Fruit fly (Drosophila melanogaster) whole organism, embryonic: Measurements from ENCODE around the gene CG5500.

Experiments
- CG10543 ChIP-seq: fragments of 200-800 bp; sonication (Bioruptor generic); optimal IDR thresholded peaks from 3 replicates; lab custom pipeline; 2017; ENCODE audit warnings: missing biosample characterization, mild to moderate bottlenecking, missing genetic modification characterization, moderate library complexity
- CG11696 ChIP-seq: fragments of 200-800 bp; sonication (Bioruptor generic); IDR thresholded peaks from 2 replicates; pipeline ENCODE4 v1.3.6; 2022; ENCODE audit warnings: missing biosample characterization, missing genetic modification characterization
- CG12769 ChIP-seq: fragments of 200-800 bp; sonication (Bioruptor generic); optimal IDR thresholded peaks from 2 replicates; lab custom pipeline; 2019; ENCODE audit warnings: missing biosample characterization, mild to moderate bottlenecking, missing genetic modification characterization, moderate library complexity
- CG14441 ChIP-seq: fragments of 200-800 bp; sonication (Bioruptor generic); IDR thresholded peaks from 2 replicates; pipeline ENCODE4 v1.3.6; 2022; ENCODE audit warnings: missing biosample characterization, missing genetic modification characterization
- CG14710 ChIP-seq: fragments of 200-800 bp; sonication (Bioruptor generic); optimal IDR thresholded peaks from 3 replicates; lab custom pipeline; 2019; ENCODE audit warnings: missing biosample characterization, mild to moderate bottlenecking, missing genetic modification characterization, moderate library complexity
- CG1529 ChIP-seq: fragments of 200-800 bp; sonication (Bioruptor generic); optimal IDR thresholded peaks from 3 replicates; lab custom pipeline; 2018; ENCODE audit warnings: missing biosample characterization, missing genetic modification characterization
- CG16779 ChIP-seq: fragments of 200-800 bp; sonication (Bioruptor generic); IDR thresholded peaks from 2 replicates; pipeline ENCODE4 v1.3.6; 2022; ENCODE audit warnings: missing biosample characterization, missing genetic modification characterization
- CG17361 ChIP-seq: fragments of 200-800 bp; sonication (Bioruptor generic); IDR thresholded peaks from 3 replicates; pipeline ENCODE4 v1.3.6; 2022; ENCODE audit warnings: missing biosample characterization, missing genetic modification characterization
- CG18011 ChIP-seq: fragments of 200-800 bp; sonication (Bioruptor generic); optimal IDR thresholded peaks from 2 replicates; lab custom pipeline; 2017; ENCODE audit warnings: missing biosample characterization, missing genetic modification characterization, mild to moderate bottlenecking, moderate library complexity, missing genotype
- CG2875 ChIP-seq: fragments of 200-800 bp; sonication (Bioruptor generic); optimal IDR thresholded peaks from 2 replicates; lab custom pipeline; 2017; ENCODE audit warnings: missing biosample characterization, mild to moderate bottlenecking, missing genetic modification characterization, missing genetic modification reagents
- CG31388 ChIP-seq: fragments of 200-800 bp; sonication (Bioruptor generic); optimal IDR thresholded peaks from 2 replicates; lab custom pipeline; 2016; ENCODE audit warnings: missing biosample characterization, missing genetic modification characterization
- CG32772 ChIP-seq: fragments of 200-800 bp; sonication (Bioruptor generic); IDR thresholded peaks from 2 replicates; pipeline ENCODE4 v1.3.6; 2022; ENCODE audit warnings: missing biosample characterization, missing genetic modification characterization
- CG3281 ChIP-seq: fragments of 200-800 bp; sonication (Bioruptor generic); optimal IDR thresholded peaks from 3 replicates; lab custom pipeline; 2017; ENCODE audit warnings: missing biosample characterization, mild to moderate bottlenecking, missing genetic modification characterization
- CG4282 ChIP-seq: fragments of 200-800 bp; sonication (Bioruptor generic); optimal IDR thresholded peaks from 2 replicates; lab custom pipeline; 2016; ENCODE audit warnings: missing biosample characterization, missing genetic modification characterization
- CG4328 ChIP-seq: fragments of 200-800 bp; sonication (Bioruptor generic); optimal IDR thresholded peaks from 3 replicates; lab custom pipeline; 2017; ENCODE audit warnings: missing biosample characterization, missing genetic modification reagents, missing genetic modification characterization
- CG4404 ChIP-seq: fragments of 200-800 bp; sonication (Bioruptor generic); IDR thresholded peaks from 2 replicates; pipeline ENCODE4 v1.3.6; 2022; ENCODE audit warnings: missing biosample characterization, missing genetic modification characterization
- CG5180 ChIP-seq: fragments of 200-800 bp; sonication (Bioruptor generic); optimal IDR thresholded peaks from 3 replicates; lab custom pipeline; 2017; ENCODE audit warnings: missing biosample characterization, missing genetic modification characterization, mild to moderate bottlenecking, moderate library complexity, missing genetic modification reagents
- CG5953 ChIP-seq: fragments of 200-800 bp; sonication (Bioruptor generic); IDR thresholded peaks from 2 replicates; pipeline ENCODE4 v1.3.6; 2022; ENCODE audit warnings: missing biosample characterization, missing genetic modification characterization
- CG6175 ChIP-seq: fragments of 200-800 bp; sonication (Bioruptor generic); IDR thresholded peaks from 3 replicates; pipeline ENCODE4 v1.3.6; 2022; ENCODE audit warnings: missing biosample characterization, missing genetic modification characterization
- CG6765 ChIP-seq: fragments of 200-800 bp; sonication (Bioruptor generic); optimal IDR thresholded peaks from 3 replicates; lab custom pipeline; 2017; ENCODE audit warnings: missing biosample characterization, mild to moderate bottlenecking, missing genetic modification characterization
- CG9215 ChIP-seq: fragments of 200-800 bp; sonication (Bioruptor generic); IDR thresholded peaks from 2 replicates; pipeline ENCODE4 v1.3.6; 2022; ENCODE audit warnings: missing biosample characterization, missing genetic modification characterization
- CG9876 ChIP-seq: fragments of 200-800 bp; sonication (Bioruptor generic); optimal IDR thresholded peaks from 2 replicates; lab custom pipeline; 2016; ENCODE audit warnings: missing biosample characterization, missing genetic modification characterization
- Dip2 ChIP-seq: fragments of 200-800 bp; sonication (Bioruptor generic); IDR thresholded peaks from 2 replicates; pipeline ENCODE4 v1.3.6; 2022; ENCODE audit warnings: missing biosample characterization, missing genetic modification characterization
- Dll ChIP-seq: fragments of 200-800 bp; sonication (Bioruptor generic); IDR thresholded peaks from 4 replicates; pipeline ENCODE4 v1.3.6; 2022; ENCODE audit warnings: missing biosample characterization, missing genetic modification characterization; ENCODE audit not compliant: partially characterized antibody
- Gug ChIP-seq: fragments of 200-800 bp; sonication (Bioruptor generic); IDR thresholded peaks from 4 replicates; pipeline ENCODE4 v1.3.6; 2022; ENCODE audit warnings: missing biosample characterization, missing genetic modification characterization
- H15 ChIP-seq: fragments of 200-800 bp; sonication (Bioruptor generic); IDR thresholded peaks from 3 replicates; pipeline ENCODE4 v1.3.6; 2022; ENCODE audit warnings: missing biosample characterization, missing genetic modification characterization
- Myb ChIP-seq: fragments of 200-800 bp; sonication (Bioruptor generic); optimal IDR thresholded peaks from 2 replicates; lab custom pipeline; 2016; ENCODE audit warnings: missing biosample characterization, missing genetic modification characterization
- Optix ChIP-seq: fragments of 200-800 bp; sonication (Bioruptor generic); IDR thresholded peaks from 3 replicates; pipeline ENCODE4 v1.3.6; 2022; ENCODE audit warnings: missing biosample characterization, missing genetic modification characterization
- Rx ChIP-seq: fragments of 200-800 bp; sonication (Bioruptor generic); IDR thresholded peaks from 2 replicates; pipeline ENCODE4 v1.3.6; 2022; ENCODE audit warnings: missing biosample characterization, missing genetic modification characterization
- Scr ChIP-seq: fragments of 200-800 bp; sonication (Bioruptor generic); IDR thresholded peaks from 2 replicates; pipeline ENCODE4 v1.3.6; 2022; ENCODE audit warnings: missing biosample characterization, missing genetic modification characterization; ENCODE audit not compliant: partially characterized antibody
- Six4 ChIP-seq: fragments of 200-800 bp; sonication (Bioruptor generic); optimal IDR thresholded peaks from 2 replicates; lab custom pipeline; 2016; ENCODE audit warnings: missing biosample characterization, missing genetic modification characterization
- ab ChIP-seq: fragments of 200-800 bp; sonication (Bioruptor generic); optimal IDR thresholded peaks from 2 replicates; lab custom pipeline; 2016; ENCODE audit warnings: missing biosample characterization, missing genetic modification characterization
- bab2 ChIP-seq: fragments of 200-800 bp; sonication (Bioruptor generic); optimal IDR thresholded peaks from 2 replicates; lab custom pipeline; 2016; ENCODE audit warnings: missing biosample characterization, missing genetic modification characterization
- dan ChIP-seq: fragments of 200-800 bp; sonication (Bioruptor generic); IDR thresholded peaks from 2 replicates; pipeline ENCODE4 v1.3.6; 2022; ENCODE audit warnings: missing biosample characterization, missing genetic modification characterization
- ems ChIP-seq: fragments of 200-800 bp; sonication (Bioruptor generic); optimal IDR thresholded peaks from 3 replicates; lab custom pipeline; 2016; ENCODE audit warnings: missing biosample characterization, missing genetic modification characterization
- fd3F ChIP-seq: fragments of 200-800 bp; sonication (Bioruptor generic); optimal IDR thresholded peaks from 2 replicates; lab custom pipeline; 2018; ENCODE audit warnings: missing biosample characterization, mild to moderate bottlenecking, missing genetic modification characterization, moderate library complexity
- fu2 ChIP-seq: fragments of 200-800 bp; sonication (Bioruptor generic); optimal IDR thresholded peaks from 2 replicates; lab custom pipeline; 2016; ENCODE audit warnings: missing biosample characterization, missing genetic modification characterization
- kah ChIP-seq: fragments of 200-800 bp; sonication (Bioruptor generic); optimal IDR thresholded peaks from 2 replicates; lab custom pipeline; 2018; ENCODE audit warnings: missing biosample characterization, mild to moderate bottlenecking, missing genetic modification characterization
- oc ChIP-seq: fragments of 200-800 bp; sonication (Bioruptor generic); optimal IDR thresholded peaks from 2 replicates; lab custom pipeline; 2018; ENCODE audit warnings: missing biosample characterization, mild to moderate bottlenecking, missing genetic modification characterization, moderate library complexity
- otp ChIP-seq: fragments of 200-800 bp; sonication (Bioruptor generic); IDR thresholded peaks from 3 replicates; pipeline ENCODE4, ENCODE4 v1.3.6; 2022; ENCODE audit warnings: missing biosample characterization, missing genetic modification characterization
- phol ChIP-seq: fragments of 200-800 bp; sonication (Bioruptor generic); optimal IDR thresholded peaks from 3 replicates; lab custom pipeline; 2018; ENCODE audit warnings: missing biosample characterization, mild to moderate bottlenecking, missing genetic modification characterization, moderate library complexity
- pnt ChIP-seq: fragments of 200-800 bp; sonication (Bioruptor generic); optimal IDR thresholded peaks from 3 replicates; lab custom pipeline; 2016; ENCODE audit warnings: missing biosample characterization, missing genetic modification characterization
- pzg ChIP-seq: fragments of 200-800 bp; sonication (Bioruptor generic); optimal IDR thresholded peaks from 3 replicates; lab custom pipeline; 2018; ENCODE audit warnings: missing biosample characterization, mild to moderate bottlenecking, missing genetic modification characterization, moderate library complexity
- repo ChIP-seq: fragments of 200-800 bp; sonication (Bioruptor generic); optimal IDR thresholded peaks from 2 replicates; lab custom pipeline; 2016; ENCODE audit warnings: missing biosample characterization, missing genetic modification characterization
- ro ChIP-seq: fragments of 200-800 bp; sonication (Bioruptor generic); IDR thresholded peaks from 2 replicates; pipeline ENCODE4 v1.3.6; 2022; ENCODE audit warnings: missing biosample characterization, missing genetic modification characterization
- run ChIP-seq: fragments of 200-800 bp; sonication (Bioruptor generic); optimal IDR thresholded peaks from 3 replicates; lab custom pipeline; 2018; ENCODE audit warnings: missing biosample characterization, mild to moderate bottlenecking, missing genetic modification characterization
- sc ChIP-seq, 3 experiments: fragments of >200 bp in 2 of 3; fragments of 200-800 bp in 1 of 3; sonication (Bioruptor generic) in 1 of 3; optimal IDR thresholded peaks; 2 replicates in 2 of 3; 3 replicates in 1 of 3; lab custom pipeline; 2017; ENCODE audit warnings: mild to moderate bottlenecking in 1 of 3, missing biosample characterization in 1 of 3, missing genetic modification characterization in 1 of 3, missing genetic modification reagents in 1 of 3
- schlank ChIP-seq: fragments of 200-800 bp; sonication (Bioruptor generic); optimal IDR thresholded peaks from 2 replicates; lab custom pipeline; 2018; ENCODE audit warnings: missing biosample characterization, mild to moderate bottlenecking, missing genetic modification characterization
- sd ChIP-seq: fragments of 200-800 bp; sonication (Bioruptor generic); optimal IDR thresholded peaks from 3 replicates; lab custom pipeline; 2018; ENCODE audit warnings: missing biosample characterization, mild to moderate bottlenecking, missing genetic modification characterization, moderate library complexity
- tna ChIP-seq: fragments of 200-800 bp; sonication (Bioruptor generic); IDR thresholded peaks from 2 replicates; pipeline ENCODE4 v1.3.6; 2022; ENCODE audit warnings: missing biosample characterization, missing genetic modification characterization; ENCODE audit not compliant: partially characterized antibody
- trh ChIP-seq: fragments of 200-800 bp; sonication (Bioruptor generic); optimal IDR thresholded peaks from 2 replicates; lab custom pipeline; 2016; ENCODE audit warnings: missing biosample characterization, missing genetic modification characterization

CG5500 gene

DNA sequence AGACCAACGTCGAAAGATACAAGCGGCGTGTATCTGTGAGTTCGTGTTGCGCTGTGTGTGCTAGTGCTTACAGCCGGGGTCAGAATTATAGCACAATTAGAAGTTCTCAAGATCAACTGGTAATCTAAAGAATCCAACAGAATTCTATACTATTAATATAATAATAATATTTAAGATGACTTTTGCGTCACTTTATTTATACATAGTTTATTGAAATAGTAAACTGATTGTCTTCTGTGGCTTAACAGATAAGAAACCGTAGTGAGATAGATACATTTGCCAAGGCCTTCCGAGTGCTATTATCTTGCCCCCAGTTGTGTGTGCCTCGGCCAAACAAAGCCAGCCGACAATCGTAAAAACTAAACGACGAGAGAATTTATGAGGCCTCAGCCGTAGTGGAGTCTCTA is 9.9 kb downstream of the CG5500 start (continued):
- peak; percentile 43 for TF ChIP-seq CG14441
- TF ChIP-seq CG11696 (GFP tag; lab: Robert Waterston, UW) = peak; percentile 97
- no peak for TF ChIP-seq schlank (tag; lab: Kevin White, UChicago)
- TF ChIP-seq CG9215 = peak; percentile 47; the same call in 1 of the 2 replicates
- peak; percentile 31 for TF ChIP-seq CG2875 (GFP tag; lab: Kevin White, UChicago)
- peak; percentile 84 for TF ChIP-seq CG14710 (tag; lab: Kevin White, UChicago)
- no peak for TF ChIP-seq CG6765 (GFP tag; lab: Kevin White, UChicago)
- TF ChIP-seq fu2 = no peak
- TF ChIP-seq CG5953 = no peak
- TF ChIP-seq CG17361 (GFP tag; lab: Robert Waterston, UW) = peak; percentile 74
- TF ChIP-seq CG5180 (GFP tag; lab: Kevin White, UChicago) = peak; percentile 49
- TF ChIP-seq Six4 (GFP tag; lab: Kevin White, UChicago) = peak; percentile 41
- TF ChIP-seq run = peak; percentile 29
- no peak for TF ChIP-seq repo
- peak; percentile 40 for TF ChIP-seq sd
- no peak for TF ChIP-seq sc (optimal IDR thresholded peaks at IDR 0.05; lab: Kevin White, UChicago)
- peak; percentile 65 for TF ChIP-seq sc (GFP tag; optimal IDR thresholded peaks at IDR 0.05; lab: Kevin White, UChicago)
- TF ChIP-seq CG18011 (GFP tag; lab: Kevin White, UChicago) = no peak
- no peak for TF ChIP-seq Myb (GFP tag; lab: Kevin White, UChicago)
- no peak; the same call in 1 of the 2 replicates for TF ChIP-seq Rx (GFP tag; lab: Robert Waterston, UW)
- no peak for TF ChIP-seq tna
- TF ChIP-seq CG3281 = peak; percentile 58
- peak; percentile 77 for TF ChIP-seq CG4404
- TF ChIP-seq H15 (GFP tag; lab: Robert Waterston, UW) = 0 out of 3 replicates have a peak, but pooled peaks have one; percentile 43
- no peak for TF ChIP-seq pzg (GFP tag; lab: Kevin White, UChicago)
- TF ChIP-seq CG1529 (GFP tag; lab: Kevin White, UChicago) = peak; percentile 52
- TF ChIP-seq CG4328 = peak; percentile 55
- peak; percentile 29 for TF ChIP-seq fd3F (GFP tag; lab: Kevin White, UChicago)
- no peak for TF ChIP-seq dan (GFP tag; lab: Robert Waterston, UW)
- no peak for TF ChIP-seq CG9876 (GFP tag; lab: Kevin White, UChicago)
- TF ChIP-seq ems = no peak
- no peak for TF ChIP-seq CG12769 (tag; lab: Kevin White, UChicago)
- no peak for TF ChIP-seq CG6175 (GFP tag; lab: Robert Waterston, UW)
- TF ChIP-seq otp (GFP tag; lab: Robert Waterston, UW) = peak; percentile 68; the same call in 1 of the 3 replicates
- no peak for TF ChIP-seq ab (GFP tag; lab: Kevin White, UChicago)
- peak; percentile 55 for TF ChIP-seq oc (tag; lab: Kevin White, UChicago)
- no peak for TF ChIP-seq CG31388 (GFP tag; lab: Kevin White, UChicago)
- no peak for TF ChIP-seq Dll
- TF ChIP-seq phol (tag; lab: Kevin White, UChicago) = peak; percentile 76
- peak; percentile 22; the same call in 1 of the 2 replicates for TF ChIP-seq CG32772
- peak; percentile 46; the same call in 1 of the 2 replicates for TF ChIP-seq ro (GFP tag; lab: Robert Waterston, UW)
- no peak for TF ChIP-seq pnt (GFP tag; lab: Kevin White, UChicago)
- no peak for TF ChIP-seq CG4282 (GFP tag; lab: Kevin White, UChicago)
- TF ChIP-seq CG10543 (GFP tag; lab: Kevin White, UChicago) = peak; percentile 56
- TF ChIP-seq Gug (GFP tag; lab: Robert Waterston, UW) = peak; percentile 47; the same call in 1 of the 4 replicates
- TF ChIP-seq bab2 (GFP tag; lab: Kevin White, UChicago) = no peak
- TF ChIP-seq Optix (GFP tag; lab: Robert Waterston, UW) = peak; percentile 54; the same call in 1 of the 3 replicates
- TF ChIP-seq CG16779 (GFP tag; lab: Robert Waterston, UW) = no peak
- no peak for TF ChIP-seq Scr
- no peak for TF ChIP-seq trh (GFP tag; lab: Kevin White, UChicago)
- peak; percentile 62 for TF ChIP-seq kah (GFP tag; lab: Kevin White, UChicago)
- TF ChIP-seq Dip2 (GFP tag; lab: Robert Waterston, UW) = no peak
